Worm (Caenorhabditis elegans): Measurements from ENCODE around the gene F28C1.3.

Gene F28C1.3

ce11 chrV:12432111-12432510, 36.4 kb upstream of the F28C1.3 start, which contains the start of gene C54D10.13:
C54D10.13 (minus strand) TSS chrV:12432289.
- TF ChIP-seq aptf-2 (GFP tag; conservative IDR thresholded peaks at IDR 0.05) (no peak), ceh-100 (GFP tag; IDR thresholded peaks at IDR 0.05) (no peak), ztf-18 (tag; optimal IDR thresholded peaks at IDR 0.05) (no peak), attf-3 (GFP tag; conservative IDR thresholded peaks at IDR 0.05) (no peak), atf-7 (tag; optimal IDR thresholded peaks at IDR 0.05) (no peak), zfh-2 (GFP tag; conservative IDR thresholded peaks at IDR 0.05) (no peak), ztf-3 (GFP tag; optimal IDR thresholded peaks at IDR 0.05) (no peak), K11D2.4 (GFP tag; IDR thresholded peaks at IDR 0.05) (no peak), B0336.3 (GFP tag; IDR thresholded peaks at IDR 0.05) (no peak), ztf-6 (GFP tag; IDR thresholded peaks at IDR 0.05) (no peak), nhr-179 (tag; optimal IDR thresholded peaks at IDR 0.05) (no peak), F10E7.11 (tag; optimal IDR thresholded peaks at IDR 0.05) (no peak), athp-1 (tag; optimal IDR thresholded peaks at IDR 0.05) (no peak), mxl-1 (tag; optimal IDR thresholded peaks at IDR 0.05) (no peak), sea-2 (GFP tag; IDR thresholded peaks at IDR 0.05) (no peak), dpl-1 (GFP tag; optimal IDR thresholded peaks at IDR 0.05) (no peak), F52B5.7 (tag; optimal IDR thresholded peaks at IDR 0.05) (no peak), F33H1.4 (GFP tag; IDR thresholded peaks at IDR 0.05) (no peak), nfyb-1 (GFP tag; IDR thresholded peaks at IDR 0.05) (no peak), bed-2 (GFP tag; IDR thresholded peaks at IDR 0.05) (no peak)

- TF ChIP-seq lsy-27 (tag; optimal IDR thresholded peaks at IDR 0.05; ENCODE audit: borderline replicate concordance, insufficient read depth): no peak
These were observed 35.4 kb upstream of the F28C1.3 start for ce11 chrV:12433105-12433504.

DNA sequence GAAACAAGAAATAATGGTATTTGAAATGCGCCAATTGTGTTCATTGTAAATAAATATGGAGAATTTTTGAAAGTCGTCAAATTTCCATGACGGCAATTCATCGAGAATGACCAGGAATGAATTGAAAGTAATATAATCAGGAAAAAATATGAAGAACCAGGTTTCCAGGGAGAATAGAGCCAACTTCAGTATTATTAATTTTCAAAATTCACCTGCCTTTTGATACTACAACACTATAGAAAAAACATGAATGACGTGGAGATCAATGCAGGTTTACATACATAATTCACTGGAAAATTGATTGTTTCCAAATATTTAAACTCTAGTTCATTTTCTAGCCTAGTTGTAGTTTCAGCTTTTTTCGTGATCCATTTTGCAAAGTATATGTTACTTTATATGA, 34.7 kb upstream of the F28C1.3 start, which contains the start of gene srh-25:
TSS of gene srh-25 (minus strand) at position 101 of the 400 bp plus-strand sequence.
- TF ChIP-seq athp-1 (tag; optimal IDR thresholded peaks at IDR 0.05) (no peak), lir-1 (GFP tag; conservative IDR thresholded peaks at IDR 0.05) (no peak), F23B12.7 (tag; optimal IDR thresholded peaks at IDR 0.05; ENCODE audit: insufficient read depth) (no peak), pha-4 (tag; optimal IDR thresholded peaks at IDR 0.05) (no peak), let-526 (GFP tag; IDR thresholded peaks at IDR 0.05) (no peak), ceh-40 (GFP tag; IDR thresholded peaks at IDR 0.05) (no peak), lin-40 (tag; optimal IDR thresholded peaks at IDR 0.05) (no peak), snpc-3.4 (tag; optimal IDR thresholded peaks at IDR 0.05) (no peak), dox-1 (GFP tag; IDR thresholded peaks at IDR 0.05) (no peak), sea-2 (GFP tag; IDR thresholded peaks at IDR 0.05) (no peak), nhr-90 (tag; optimal IDR thresholded peaks at IDR 0.05) (no peak), ztf-3 (GFP tag; optimal IDR thresholded peaks at IDR 0.05) (no peak), hrde-1 (tag; optimal IDR thresholded peaks at IDR 0.05; ENCODE audit: borderline replicate concordance) (no peak), lsl-1 (GFP tag; optimal IDR thresholded peaks at IDR 0.05) (no peak)

ce11 chrV:12441420-12441819, 27.0 kb upstream of the F28C1.3 start, which contains the start of gene pals-37:
pals-37 (minus strand) TSS chrV:12441520.
- TF ChIP-seq xnd-1 (tag; optimal IDR thresholded peaks at IDR 0.05) (no peak), T26A5.8 (tag; optimal IDR thresholded peaks at IDR 0.05) (no peak), mel-28 (tag; optimal IDR thresholded peaks at IDR 0.05; ENCODE audit: borderline replicate concordance) (no peak), attf-3 (GFP tag; conservative IDR thresholded peaks at IDR 0.05) (no peak), B0019.2 (GFP tag; conservative IDR thresholded peaks at IDR 0.05) (no peak), ama-1 (optimal IDR thresholded peaks at IDR 0.05) (no peak), ama-1 (GFP tag; optimal IDR thresholded peaks at IDR 0.05) (no peak), chd-7 (tag; optimal IDR thresholded peaks at IDR 0.05) (no peak), Y95B8A.8 (GFP tag; IDR thresholded peaks at IDR 0.05) (no peak), Y53F4B.3 (GFP tag; IDR thresholded peaks at IDR 0.05) (no peak), snpc-1.1 (tag; optimal IDR thresholded peaks at IDR 0.05; ENCODE audit: insufficient read depth) (no peak)
